Fruit fly (Drosophila melanogaster): ENCODE measurements around the gene TotE.

TotE gene

DNA sequence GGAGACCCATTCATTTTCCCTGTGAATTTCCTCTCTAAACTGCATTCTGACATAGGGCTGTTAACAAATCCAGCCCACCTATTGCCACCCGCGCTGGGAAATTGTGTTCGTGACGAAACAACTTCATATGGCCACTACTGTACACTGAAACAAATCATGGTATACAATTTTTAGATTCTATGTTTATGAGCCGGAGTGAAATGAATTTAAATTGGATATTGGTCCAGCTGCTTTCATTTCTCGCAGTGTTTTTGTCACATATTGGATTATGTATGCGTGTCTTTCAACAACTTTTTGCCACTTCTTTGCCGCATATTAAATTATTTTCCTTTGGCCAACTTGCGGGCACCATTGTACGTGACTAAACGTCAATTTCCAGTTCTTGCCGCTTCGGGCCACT lies 13.8 kb downstream of the TotE start:
- no peak for TF ChIP-seq CG17829 (tag; optimal IDR thresholded peaks at IDR 0.05)
- TF ChIP-seq CG1024 (GFP tag; IDR thresholded peaks at IDR 0.05): no peak
- no peak for TF ChIP-seq CG8089 (GFP tag; optimal IDR thresholded peaks at IDR 0.05)
- peak in 1 of 2 experiments; percentile 8 for TF ChIP-seq bsh (GFP tag; optimal IDR thresholded peaks at IDR 0.05)
- no peak for TF ChIP-seq knrl (GFP tag; IDR thresholded peaks at IDR 0.05; ENCODE audit: partially characterized antibody)
- no peak for TF ChIP-seq B-H1 (GFP tag; IDR thresholded peaks at IDR 0.05)
- TF ChIP-seq CG17186 (GFP tag; optimal IDR thresholded peaks at IDR 0.05): no peak
- TF ChIP-seq ATbp (GFP tag; optimal IDR thresholded peaks at IDR 0.05): peak; percentile 0
- TF ChIP-seq sens (GFP tag): peak; percentile 37
- TF ChIP-seq Blimp-1 (GFP tag; optimal IDR thresholded peaks at IDR 0.05): peak; percentile 2
- no peak for TF ChIP-seq CG12391 (tag; optimal IDR thresholded peaks at IDR 0.05)
- TF ChIP-seq CG1603 (tag; optimal IDR thresholded peaks at IDR 0.05): peak; percentile 6
- TF ChIP-seq CG34422 (GFP tag; IDR thresholded peaks at IDR 0.05): no peak
- TF ChIP-seq dmrt99B (tag; optimal IDR thresholded peaks at IDR 0.05): peak; percentile 1
- TF ChIP-seq phol (tag; optimal IDR thresholded peaks at IDR 0.05): peak; percentile 8

DNA sequence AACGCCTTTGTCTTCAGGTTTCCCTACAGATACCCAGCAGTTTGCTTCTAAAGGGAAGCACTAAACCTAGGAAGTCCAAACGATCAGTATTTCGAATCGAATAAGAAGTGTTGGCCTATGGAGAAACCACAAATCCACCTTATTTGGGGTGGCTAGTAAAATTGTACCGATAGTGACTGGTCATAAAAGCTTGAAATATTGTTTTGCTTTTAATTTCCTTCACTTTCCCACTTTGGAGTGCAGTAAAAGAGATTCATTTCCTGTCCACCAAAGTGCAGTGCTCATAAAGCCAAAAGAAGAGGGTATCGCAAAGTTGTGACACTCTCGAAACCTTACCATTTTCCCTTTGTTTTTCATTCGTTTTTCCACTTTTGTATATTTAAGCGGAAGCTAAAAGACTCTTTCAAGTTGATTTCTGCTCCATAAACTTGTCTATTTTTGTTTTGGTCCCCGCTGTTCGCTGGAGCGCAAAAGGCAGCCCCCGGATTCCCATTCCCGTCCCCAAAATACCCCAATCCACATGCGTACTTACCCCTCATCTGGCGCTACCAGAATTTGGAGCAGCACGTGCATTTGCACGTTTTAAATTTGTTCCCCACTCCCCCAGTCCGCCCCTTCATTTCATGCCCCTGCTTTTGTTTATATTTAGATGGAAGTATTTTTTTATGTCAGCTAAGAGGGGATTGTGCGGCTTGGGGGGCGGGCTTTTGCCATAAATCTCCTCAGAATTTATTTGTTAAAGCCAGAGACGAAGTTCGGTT lies 14.6 kb downstream of the TotE start:
- TF ChIP-seq ato (GFP tag; IDR thresholded peaks at IDR 0.05; ENCODE audit: partially characterized antibody) (no peak), CG11085 (GFP tag; IDR thresholded peaks at IDR 0.05) (no peak), CG15514 (GFP tag; optimal IDR thresholded peaks at IDR 0.05) (no peak), CG2678 (tag; optimal IDR thresholded peaks at IDR 0.05) (peak; percentile 33), abd-A (tag; optimal IDR thresholded peaks at IDR 0.05) (peak; percentile 32), CG18262 (tag; optimal IDR thresholded peaks at IDR 0.05) (peak; percentile 51), sisA (GFP tag; IDR thresholded peaks at IDR 0.05) (peak; percentile 29; the same call in 1 of the 2 replicates), CG14710 (tag; optimal IDR thresholded peaks at IDR 0.05) (peak; percentile 2), prd (optimal IDR thresholded peaks at IDR 0.05) (no peak), prd (GFP tag; IDR thresholded peaks at IDR 0.05) (peak; percentile 23; the same call in 1 of the 3 replicates), D19A (tag; optimal IDR thresholded peaks at IDR 0.05) (peak; percentile 7), D19B (GFP tag; optimal IDR thresholded peaks at IDR 0.05) (peak; percentile 72), CG1792 (GFP tag; optimal IDR thresholded peaks at IDR 0.05) (no peak), CG4617 (GFP tag; optimal IDR thresholded peaks at IDR 0.05; ENCODE audit: borderline replicate concordance) (no peak), Myb (GFP tag; optimal IDR thresholded peaks at IDR 0.05) (no peak), Meics (GFP tag; optimal IDR thresholded peaks at IDR 0.05) (no peak), CG12299 (tag; optimal IDR thresholded peaks at IDR 0.05) (no peak), B-H2 (GFP tag; optimal IDR thresholded peaks at IDR 0.05) (no peak), ci (GFP tag; IDR thresholded peaks at IDR 0.05) (no peak), CG6689 (GFP tag; IDR thresholded peaks at IDR 0.05) (0 out of 2 replicates have a peak, but pooled peaks have one; percentile 20), unpg (GFP tag; optimal IDR thresholded peaks at IDR 0.05) (peak; percentile 26), CG6175 (GFP tag; IDR thresholded peaks at IDR 0.05) (no peak), ara (GFP tag; IDR thresholded peaks at IDR 0.05) (no peak), D (optimal IDR thresholded peaks at IDR 0.05) (no peak), D (GFP tag; optimal IDR thresholded peaks at IDR 0.05) (peak; percentile 2), ken (GFP tag; IDR thresholded peaks at IDR 0.05) (no peak), Blimp-1 (GFP tag; optimal IDR thresholded peaks at IDR 0.05) (peak; percentile 48), Nf-YA (GFP tag; IDR thresholded peaks at IDR 0.05) (no peak), Sox102F (GFP tag; optimal IDR thresholded peaks at IDR 0.05) (peak; percentile 58), cwo (GFP tag; optimal IDR thresholded peaks at IDR 0.05) (peak; percentile 92), Ptx1 (GFP tag; IDR thresholded peaks at IDR 0.05) (peak; percentile 39; the same call in 1 of the 2 replicates), mirr (GFP tag; optimal IDR thresholded peaks at IDR 0.05) (no peak), CG14050 (GFP tag; IDR thresholded peaks at IDR 0.05) (0 out of 3 replicates have a peak, but pooled peaks have one; percentile 16), CG8388 (GFP tag; optimal IDR thresholded peaks at IDR 0.05) (peak; percentile 2)

Measured in whole organism, embryonic.